Fruit fly (Drosophila melanogaster): ENCODE results near the gene spict.

DNA sequence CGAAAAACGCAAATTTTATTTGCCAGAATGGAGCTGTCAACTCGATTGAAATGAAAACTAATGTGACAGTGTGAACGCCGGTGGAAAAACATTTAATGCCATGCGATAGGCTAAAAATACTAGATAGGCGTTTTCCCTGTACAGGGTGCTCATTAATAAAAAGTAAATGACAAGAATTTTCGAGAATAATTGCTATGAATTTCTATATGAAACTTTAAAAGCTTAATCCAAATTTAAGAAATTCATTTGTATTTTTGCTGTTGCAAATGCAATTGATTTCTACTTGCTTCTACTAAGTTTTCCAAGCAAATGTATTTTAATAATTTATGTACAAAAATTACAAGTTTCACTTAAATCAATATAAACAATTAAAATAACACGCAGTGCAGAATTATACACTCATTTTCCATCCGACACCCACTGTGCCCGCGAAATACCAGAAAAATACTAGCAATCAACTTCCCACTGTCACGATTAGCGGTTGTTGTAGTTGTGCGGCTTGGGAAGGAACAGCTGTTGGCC, 17.3 kb downstream of the spict start, which contains the start of gene Pih1D1:
- TF ChIP-seq foxo (GFP tag; optimal IDR thresholded peaks at IDR 0.05) (peak; percentile 40 to 96), dsf (GFP tag; optimal IDR thresholded peaks at IDR 0.05; ENCODE audit: borderline replicate concordance) (peak; percentile 80), h (GFP tag; optimal IDR thresholded peaks at IDR 0.05) (peak; percentile 92), sv (GFP tag; optimal IDR thresholded peaks at IDR 0.05) (peak; percentile 95), N (GFP tag; optimal IDR thresholded peaks at IDR 0.05) (no peak), Dfd (GFP tag; optimal IDR thresholded peaks at IDR 0.05) (no peak), Hr83 (GFP tag; optimal IDR thresholded peaks at IDR 0.05; ENCODE audit: poor library complexity, severe bottlenecking) (no peak), Hnf4 (GFP tag; optimal IDR thresholded peaks at IDR 0.05) (peak; percentile 85), Myc (optimal IDR thresholded peaks at IDR 0.05) (no peak), GATAd (GFP tag; optimal IDR thresholded peaks at IDR 0.05) (peak; percentile 55), Hr78 (GFP tag; optimal IDR thresholded peaks at IDR 0.05) (no peak)

All from whole organism, wandering third instar larva.